Fruit fly (Drosophila melanogaster) whole organism, embryonic: ENCODE results near the gene CG31793.
A peak's percentile ranks its signal among the peaks of the same experiment; 100 is the strongest.

ENCODE experiments used
- Antp ChIP-seq: fragments of 200-800 bp; sonication (Bioruptor generic); optimal IDR thresholded peaks from 3 replicates; lab custom pipeline; 2016; ENCODE audit warnings: missing biosample characterization, missing genetic modification characterization
- Atf-2 ChIP-seq: fragments of 200-800 bp; sonication (Bioruptor generic); optimal IDR thresholded peaks from 2 replicates; lab custom pipeline; 2016; ENCODE audit warnings: missing biosample characterization, missing genetic modification characterization
- B-H1 ChIP-seq: fragments of 200-800 bp; sonication (Bioruptor generic); IDR thresholded peaks from 3 replicates; pipeline ENCODE4 v1.3.6; 2022; ENCODE audit warnings: missing biosample characterization, missing genetic modification characterization
- CG1024 ChIP-seq: fragments of 200-800 bp; sonication (Bioruptor generic); IDR thresholded peaks from 2 replicates; pipeline ENCODE4 v1.3.6; 2022; ENCODE audit warnings: missing biosample characterization, missing genetic modification characterization
- CG10543 ChIP-seq: fragments of 200-800 bp; sonication (Bioruptor generic); optimal IDR thresholded peaks from 3 replicates; lab custom pipeline; 2017; ENCODE audit warnings: missing biosample characterization, mild to moderate bottlenecking, missing genetic modification characterization, moderate library complexity
- CG11456 ChIP-seq: fragments of 200-800 bp; sonication (Bioruptor generic); IDR thresholded peaks from 3 replicates; pipeline ENCODE4 v1.3.6; 2022; ENCODE audit warnings: missing biosample characterization, missing genetic modification characterization
- CG12219 ChIP-seq: fragments of 200-800 bp; sonication (Bioruptor generic); optimal IDR thresholded peaks from 3 replicates; lab custom pipeline; 2018; ENCODE audit warnings: missing biosample characterization, mild to moderate bottlenecking, missing genetic modification characterization
- CG1233 ChIP-seq: fragments of 200-800 bp; sonication (Bioruptor generic); optimal IDR thresholded peaks from 4 replicates; lab custom pipeline; 2018; ENCODE audit warnings: missing biosample characterization, mild to moderate bottlenecking, missing genetic modification characterization
- CG13775 ChIP-seq: fragments of 200-800 bp; sonication (Bioruptor generic); optimal IDR thresholded peaks from 3 replicates; lab custom pipeline; 2017; ENCODE audit warnings: missing biosample characterization, mild to moderate bottlenecking, missing genetic modification characterization
- CG17186 ChIP-seq: fragments of 200-800 bp; sonication (Bioruptor generic); optimal IDR thresholded peaks from 3 replicates; lab custom pipeline; 2017; ENCODE audit warnings: missing biosample characterization, missing genetic modification reagents, missing genetic modification characterization
- CG17361 ChIP-seq: fragments of 200-800 bp; sonication (Bioruptor generic); IDR thresholded peaks from 3 replicates; pipeline ENCODE4 v1.3.6; 2022; ENCODE audit warnings: missing biosample characterization, missing genetic modification characterization
- CG18476 ChIP-seq: fragments of 200-800 bp; sonication (Bioruptor generic); optimal IDR thresholded peaks from 2 replicates; lab custom pipeline; 2016; ENCODE audit warnings: missing biosample characterization, mild to moderate bottlenecking, missing genetic modification characterization
- CG30020 ChIP-seq: fragments of 200-800 bp; optimal IDR thresholded peaks from 2 replicates; lab custom pipeline; 2019; ENCODE audit warnings: missing biosample characterization, mild to moderate bottlenecking, missing genetic modification characterization, moderate library complexity
- CG30403 ChIP-seq: fragments of 200-800 bp; sonication (Bioruptor generic); optimal IDR thresholded peaks from 3 replicates; lab custom pipeline; 2016; ENCODE audit warnings: missing biosample characterization, missing genetic modification characterization
- CG32767 ChIP-seq: fragments of 200-800 bp; sonication (Bioruptor generic); IDR thresholded peaks from 2 replicates; pipeline ENCODE4 v1.3.6; 2022; ENCODE audit warnings: missing biosample characterization, missing genetic modification characterization
- CG7839 ChIP-seq: fragments of 200-800 bp; sonication (Bioruptor generic); optimal IDR thresholded peaks from 3 replicates; lab custom pipeline; 2018; ENCODE audit warnings: missing biosample characterization, mild to moderate bottlenecking, missing genetic modification characterization, moderate library complexity
- CG8924 ChIP-seq: fragments of 200-800 bp; optimal IDR thresholded peaks from 3 replicates; lab custom pipeline; 2019; ENCODE audit warnings: missing biosample characterization, mild to moderate bottlenecking, missing genetic modification characterization, moderate library complexity
- CoRest ChIP-seq: fragments of 200-800 bp; sonication (Bioruptor generic); optimal IDR thresholded peaks from 3 replicates; lab custom pipeline; 2018; ENCODE audit warnings: missing biosample characterization, mild to moderate bottlenecking, missing genetic modification characterization, moderate library complexity
- D ChIP-seq, 2 experiments: fragments of 200-800 bp in 1 of 2; fragments of >200 bp in 1 of 2; sonication (Bioruptor generic) in 1 of 2; optimal IDR thresholded peaks; 2 replicates in 1 of 2; 3 replicates in 1 of 2; lab custom pipeline; 2017; ENCODE audit warnings: mild to moderate bottlenecking in 1 of 2, missing biosample characterization in 1 of 2, missing genetic modification characterization in 1 of 2, missing genetic modification reagents in 1 of 2
- Dip3 ChIP-seq: fragments of 200-800 bp; sonication (Bioruptor generic); optimal IDR thresholded peaks from 3 replicates; lab custom pipeline; 2016; ENCODE audit warnings: missing biosample characterization, missing genetic modification characterization
- Elba2 ChIP-seq: fragments of 200-800 bp; sonication (Bioruptor generic); optimal IDR thresholded peaks from 3 replicates; lab custom pipeline; 2016; ENCODE audit warnings: missing biosample characterization, missing genetic modification characterization
- Fer1 ChIP-seq: fragments of 200-800 bp; sonication (Bioruptor generic); optimal IDR thresholded peaks from 2 replicates; lab custom pipeline; 2017; ENCODE audit warnings: missing biosample characterization, mild to moderate bottlenecking, missing genetic modification characterization
- GATAe ChIP-seq: fragments of 200-800 bp; sonication (Bioruptor generic); conservative IDR thresholded peaks from 2 replicates; pipeline ENCODE4 v1.3.6; 2022; ENCODE audit warnings: missing biosample characterization, missing genetic modification characterization
- H15 ChIP-seq: fragments of 200-800 bp; sonication (Bioruptor generic); IDR thresholded peaks from 3 replicates; pipeline ENCODE4 v1.3.6; 2022; ENCODE audit warnings: missing biosample characterization, missing genetic modification characterization
- HLH4C ChIP-seq: fragments of 200-800 bp; sonication (Bioruptor generic); IDR thresholded peaks from 3 replicates; pipeline ENCODE4 v1.3.6; 2022; ENCODE audit warnings: missing biosample characterization, missing genetic modification characterization; ENCODE audit not compliant: partially characterized antibody
- Hey ChIP-seq: fragments of 200-800 bp; sonication (Bioruptor generic); optimal IDR thresholded peaks from 3 replicates; lab custom pipeline; 2018; ENCODE audit warnings: missing biosample characterization, mild to moderate bottlenecking, missing genetic modification characterization
- Hmx ChIP-seq: fragments of 200-800 bp; sonication (Bioruptor generic); optimal IDR thresholded peaks from 2 replicates; lab custom pipeline; 2016; ENCODE audit warnings: missing biosample characterization, missing genetic modification characterization
- Hsf ChIP-seq: fragments of 200-800 bp; sonication (Bioruptor generic); optimal IDR thresholded peaks from 3 replicates; lab custom pipeline; 2016; ENCODE audit warnings: missing biosample characterization, missing genetic modification characterization
- Kr ChIP-seq: fragments of 200-800 bp; sonication (Bioruptor generic); optimal IDR thresholded peaks from 2 replicates; lab custom pipeline; 2017; ENCODE audit warnings: missing biosample characterization, mild to moderate bottlenecking, missing genetic modification characterization
- NC2β ChIP-seq: fragments of 200-800 bp; sonication (Bioruptor generic); optimal IDR thresholded peaks from 2 replicates; lab custom pipeline; 2016; ENCODE audit warnings: missing biosample characterization, missing genetic modification characterization
- TFAM ChIP-seq: fragments of 200-800 bp; sonication (Bioruptor generic); optimal IDR thresholded peaks from 2 replicates; lab custom pipeline; 2017; ENCODE audit warnings: missing biosample characterization, missing genetic modification characterization, inconsistent platforms
- ab ChIP-seq: fragments of 200-800 bp; sonication (Bioruptor generic); optimal IDR thresholded peaks from 2 replicates; lab custom pipeline; 2016; ENCODE audit warnings: missing biosample characterization, missing genetic modification characterization
- ara ChIP-seq: fragments of 200-800 bp; sonication (Bioruptor generic); IDR thresholded peaks from 2 replicates; pipeline ENCODE4 v1.3.6; 2022; ENCODE audit warnings: missing biosample characterization, missing genetic modification characterization
- btn ChIP-seq: fragments of 200-800 bp; sonication (Bioruptor generic); optimal IDR thresholded peaks from 2 replicates; lab custom pipeline; 2016; ENCODE audit warnings: missing biosample characterization, missing genetic modification characterization
- ci ChIP-seq: fragments of 200-800 bp; sonication (Bioruptor generic); IDR thresholded peaks from 3 replicates; pipeline ENCODE4 v1.3.6; 2022; ENCODE audit warnings: missing biosample characterization, missing genetic modification characterization
- cwo ChIP-seq: fragments of 200-800 bp; sonication (Bioruptor generic); optimal IDR thresholded peaks from 3 replicates; lab custom pipeline; 2017; ENCODE audit warnings: missing biosample characterization, missing genetic modification characterization, mild to moderate bottlenecking, moderate library complexity, missing genetic modification reagents
- da ChIP-seq: fragments of 200-800 bp; sonication (Bioruptor generic); optimal IDR thresholded peaks from 2 replicates; lab custom pipeline; 2016; ENCODE audit warnings: missing biosample characterization, missing genetic modification characterization
- dan ChIP-seq: fragments of 200-800 bp; sonication (Bioruptor generic); IDR thresholded peaks from 2 replicates; pipeline ENCODE4 v1.3.6; 2022; ENCODE audit warnings: missing biosample characterization, missing genetic modification characterization
- dpn ChIP-seq, 2 experiments: fragments of 200-800 bp; sonication (Bioruptor generic); optimal IDR thresholded peaks; 3 replicates each; lab custom pipeline; 2016; ENCODE audit warnings: missing biosample characterization in 2 of 2, missing genetic modification characterization in 2 of 2
- emc ChIP-seq: fragments of 200-800 bp; sonication (Bioruptor generic); optimal IDR thresholded peaks from 2 replicates; lab custom pipeline; 2016; ENCODE audit warnings: missing biosample characterization, missing genetic modification characterization
- eve ChIP-seq, 2 experiments: fragments of >200 bp; optimal IDR thresholded peaks; 2 replicates each; lab custom pipeline; 2017; ENCODE audit warnings: missing biosample characterization in 2 of 2, missing genetic modification characterization in 2 of 2
- gt ChIP-seq: fragments of 200-800 bp; sonication (Bioruptor generic); IDR thresholded peaks from 2 replicates; pipeline ENCODE4 v1.3.6; 2022; ENCODE audit warnings: missing biosample characterization, missing genetic modification characterization
- jumu ChIP-seq: fragments of 200-800 bp; sonication (Bioruptor generic); optimal IDR thresholded peaks from 3 replicates; lab custom pipeline; 2016; ENCODE audit warnings: missing biosample characterization, missing genetic modification characterization
- kah ChIP-seq: fragments of 200-800 bp; sonication (Bioruptor generic); optimal IDR thresholded peaks from 2 replicates; lab custom pipeline; 2018; ENCODE audit warnings: missing biosample characterization, mild to moderate bottlenecking, missing genetic modification characterization
- lov ChIP-seq, 2 experiments: fragments of 200-800 bp in 1 of 2; fragments of >200 bp in 1 of 2; sonication (Bioruptor generic) in 1 of 2; IDR thresholded peaks in 1 of 2; optimal IDR thresholded peaks in 1 of 2; 2 replicates in 1 of 2; 3 replicates in 1 of 2; pipeline versions ENCODE4 v1.3.6 to Lab custom; 2017 to 2022; ENCODE audit warnings: missing biosample characterization in 1 of 2, missing genetic modification characterization in 1 of 2
- slp2 ChIP-seq: fragments of 200-800 bp; sonication (Bioruptor generic); optimal IDR thresholded peaks from 2 replicates; lab custom pipeline; 2016; ENCODE audit warnings: missing biosample characterization, missing genetic modification characterization
- sr ChIP-seq: fragments of 200-800 bp; sonication (Bioruptor generic); IDR thresholded peaks from 3 replicates; pipeline ENCODE4 v1.3.6; 2022; ENCODE audit warnings: missing biosample characterization, missing genetic modification characterization
- trem ChIP-seq: fragments of 200-800 bp; optimal IDR thresholded peaks from 3 replicates; lab custom pipeline; 2019; ENCODE audit warnings: missing biosample characterization, mild to moderate bottlenecking, missing genetic modification characterization, moderate library complexity
- unc-4 ChIP-seq: fragments of 200-800 bp; sonication (Bioruptor generic); IDR thresholded peaks from 2 replicates; pipeline ENCODE4 v1.3.6; 2022; ENCODE audit warnings: missing biosample characterization, missing genetic modification characterization; ENCODE audit not compliant: partially characterized antibody

CG31793 gene

DNA sequence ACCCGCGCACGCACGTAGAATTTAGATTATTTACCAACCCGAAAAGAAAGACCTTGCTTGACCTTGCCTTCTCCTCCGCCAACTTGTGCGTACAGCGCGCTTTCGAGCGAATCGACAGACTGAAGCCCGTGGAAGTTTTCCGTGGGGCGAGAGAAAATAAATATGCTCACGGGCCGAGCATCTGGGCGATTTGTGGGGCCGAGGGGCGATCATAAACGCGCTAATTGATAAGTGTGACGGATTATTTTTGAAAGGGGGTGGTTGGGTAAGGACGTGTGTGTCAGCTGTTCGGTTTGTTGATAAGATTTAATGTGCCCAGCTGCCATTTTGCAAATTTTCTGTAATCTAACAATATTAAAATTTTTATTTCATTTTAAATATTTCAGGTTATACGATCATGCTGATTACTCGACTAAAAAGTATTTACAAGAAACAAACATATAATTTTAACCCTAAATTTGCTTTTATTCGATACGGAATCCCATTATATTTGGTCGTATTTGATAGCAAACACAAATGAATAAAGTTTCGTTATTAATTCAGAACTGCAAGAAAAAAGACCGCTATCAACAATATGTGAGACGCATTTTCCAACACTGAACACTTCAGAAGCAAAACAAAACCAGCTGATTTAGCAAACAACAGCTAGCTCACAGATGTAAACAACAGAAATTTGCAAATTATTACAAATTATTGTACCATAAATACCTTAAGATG lies 28.9 kb upstream of the CG31793 start, which contains the start of the genes L2HGDH and CG10431:
Gene L2HGDH (minus strand): TSS at position 386 of the 717 bp plus-strand sequence.
Gene CG10431 (plus strand): TSS at position 648 of the 717 bp plus-strand sequence.
- TF ChIP-seq ab (GFP tag; lab: Kevin White, UChicago) (no peak), CG1233 (GFP tag; lab: Kevin White, UChicago) (peak; percentile 39), CG13775 (GFP tag; lab: Kevin White, UChicago) (peak; percentile 63), D (optimal IDR thresholded peaks at IDR 0.05; lab: Kevin White, UChicago) (peak; percentile 31), D (GFP tag; optimal IDR thresholded peaks at IDR 0.05; lab: Kevin White, UChicago) (peak; percentile 57), NC2β (GFP tag; lab: Kevin White, UChicago) (no peak), Elba2 (no peak), CG1024 (no peak), Fer1 (peak; percentile 64), Hmx (peak; percentile 61), lov (optimal IDR thresholded peaks at IDR 0.05; lab: Kevin White, UChicago) (no peak), lov (GFP tag; IDR thresholded peaks at IDR 0.05; lab: Robert Waterston, UW) (no peak), CG8924 (tag; lab: Kevin White, UChicago) (peak; percentile 85), CG7839 (tag; lab: Kevin White, UChicago) (peak; percentile 54), CoRest (tag; lab: Kevin White, UChicago) (peak; percentile 79), dpn (GFP tag; optimal IDR thresholded peaks at IDR 0.05; lab: Kevin White, UChicago) (peak; percentile 42 to 68), slp2 (GFP tag; lab: Kevin White, UChicago) (no peak), Hey (tag; lab: Kevin White, UChicago) (peak; percentile 46), H15 (GFP tag; lab: Robert Waterston, UW) (no peak), Antp (GFP tag; lab: Kevin White, UChicago) (peak; percentile 42), HLH4C (GFP tag; lab: Robert Waterston, UW) (no peak), B-H1 (GFP tag; lab: Robert Waterston, UW) (no peak), Kr (GFP tag; lab: Kevin White, UChicago) (no peak), GATAe (GFP tag; lab: Robert Waterston, UW) (peak; percentile 88), sr (GFP tag; lab: Robert Waterston, UW) (no peak), ara (0 out of 2 replicates have a peak, but pooled peaks have one; percentile 20), gt (GFP tag; lab: Robert Waterston, UW) (no peak), CG17361 (peak; percentile 79), jumu (peak; percentile 1), CG30020 (tag; lab: Kevin White, UChicago) (peak; percentile 60), trem (tag; lab: Kevin White, UChicago) (peak; percentile 80), cwo (GFP tag; lab: Kevin White, UChicago) (peak; percentile 78), CG18476 (GFP tag; lab: Kevin White, UChicago) (peak; percentile 62), Atf-2 (GFP tag; lab: Kevin White, UChicago) (no peak), CG10543 (GFP tag; lab: Kevin White, UChicago) (peak; percentile 92), CG32767 (GFP tag; lab: Robert Waterston, UW) (no peak), da (GFP tag; lab: Kevin White, UChicago) (no peak), CG30403 (GFP tag; lab: Kevin White, UChicago) (peak; percentile 80), TFAM (GFP tag; lab: Kevin White, UChicago) (no peak), CG17186 (GFP tag; lab: Kevin White, UChicago) (peak; percentile 53), eve (GFP tag; optimal IDR thresholded peaks at IDR 0.05; lab: Kevin White, UChicago) (no peak), unc-4 (0 out of 2 replicates have a peak, but pooled peaks have one; percentile 17), CG11456 (no peak), emc (GFP tag; lab: Kevin White, UChicago) (no peak), CG12219 (GFP tag; lab: Kevin White, UChicago) (no peak), btn (GFP tag; lab: Kevin White, UChicago) (peak; percentile 4), Hsf (peak; percentile 59), ci (GFP tag; lab: Robert Waterston, UW) (peak; percentile 55; the same call in 2 of the 3 replicates), Dip3 (GFP tag; lab: Kevin White, UChicago) (no peak), kah (GFP tag; lab: Kevin White, UChicago) (peak; percentile 11), dan (GFP tag; lab: Robert Waterston, UW) (no peak)
